Worm (Caenorhabditis elegans): ENCODE data around the gene dyf-2.
A peak's percentile ranks its signal among the peaks of the same experiment; 100 is the strongest.

DNA sequence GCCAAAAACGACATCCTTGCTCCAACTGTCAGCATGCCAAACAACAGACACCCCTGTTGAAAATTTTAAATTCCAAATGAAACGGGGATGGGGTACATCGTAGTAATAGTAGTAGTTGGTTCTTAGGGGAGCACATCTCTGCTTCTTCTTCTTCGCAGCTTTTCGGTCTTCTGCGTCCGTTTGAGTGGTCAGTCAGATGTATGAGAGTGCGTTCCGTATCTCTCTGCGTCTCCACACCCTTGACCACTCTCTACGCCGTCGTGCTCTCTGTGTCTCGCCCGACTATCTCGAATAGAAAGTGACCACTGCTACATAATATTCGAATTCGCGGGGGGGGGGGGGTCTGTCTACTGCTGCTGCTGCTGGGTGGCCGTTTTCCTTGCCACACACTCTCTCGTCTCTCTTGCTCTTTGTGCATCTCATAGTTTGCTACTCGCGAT is 26.6 kb upstream of the dyf-2 start:
- no peak for TF ChIP-seq med-1 (GFP tag; optimal IDR thresholded peaks at IDR 0.05; ENCODE audit: insufficient read depth)
- TF ChIP-seq ztf-29 (GFP tag; IDR thresholded peaks at IDR 0.05): no peak
- no peak for TF ChIP-seq T22C8.4 (GFP tag; IDR thresholded peaks at IDR 0.05)
- no peak for TF ChIP-seq tab-1 (GFP tag; IDR thresholded peaks at IDR 0.05)
- no peak for TF ChIP-seq ref-1 (GFP tag; conservative IDR thresholded peaks at IDR 0.05)
- TF ChIP-seq flt-1 (GFP tag; IDR thresholded peaks at IDR 0.05): 0 out of 2 replicates have a peak, but pooled peaks have one; percentile 57
- no peak for TF ChIP-seq klf-2 (GFP tag; conservative IDR thresholded peaks at IDR 0.05)
- TF ChIP-seq ztf-23 (GFP tag; IDR thresholded peaks at IDR 0.05): no peak
- TF ChIP-seq cog-1 (tag; optimal IDR thresholded peaks at IDR 0.05): peak; percentile 66
